Fruit fly (Drosophila melanogaster): ENCODE measurements around the gene CG6769.

CG6769 gene

dm6 chrX:17881138-17882121 lies 20.6 kb downstream of the CG6769 start (continued):
- no peak for TF ChIP-seq CG18476 (GFP tag; optimal IDR thresholded peaks at IDR 0.05)
- peak; percentile 16 for TF ChIP-seq Bteb2 (GFP tag; optimal IDR thresholded peaks at IDR 0.05)
- no peak for TF ChIP-seq peb (GFP tag; IDR thresholded peaks at IDR 0.05)
- peak; percentile 59 for TF ChIP-seq dmrt99B (tag; optimal IDR thresholded peaks at IDR 0.05)
- TF ChIP-seq CG10147 (GFP tag; optimal IDR thresholded peaks at IDR 0.05): no peak
- TF ChIP-seq CG7963 (GFP tag; IDR thresholded peaks at IDR 0.05; ENCODE audit: partially characterized antibody): no peak
- TF ChIP-seq Usf (GFP tag; optimal IDR thresholded peaks at IDR 0.05): peak; percentile 63
- TF ChIP-seq da (GFP tag; optimal IDR thresholded peaks at IDR 0.05): no peak
- TF ChIP-seq CkIIα-i1 (GFP tag; IDR thresholded peaks at IDR 0.05): no peak
- TF ChIP-seq CG4282 (GFP tag; optimal IDR thresholded peaks at IDR 0.05): no peak
- 0 out of 4 replicates have a peak, but pooled peaks have one; percentile 16 for TF ChIP-seq chinmo (GFP tag; IDR thresholded peaks at IDR 0.05; ENCODE audit: partially characterized antibody)
- TF ChIP-seq CG6654 (GFP tag; optimal IDR thresholded peaks at IDR 0.05): no peak
- TF ChIP-seq CG11504 (tag; optimal IDR thresholded peaks at IDR 0.05): peak; percentile 68
- TF ChIP-seq hbn (GFP tag; IDR thresholded peaks at IDR 0.05; ENCODE audit: partially characterized antibody): no peak
- TF ChIP-seq schlank (tag; optimal IDR thresholded peaks at IDR 0.05): peak; percentile 68
- TF ChIP-seq CG3726 (GFP tag; IDR thresholded peaks at IDR 0.05): no peak
- TF ChIP-seq nerfin-1 (tag; optimal IDR thresholded peaks at IDR 0.05): no peak
- no peak for TF ChIP-seq CG10321 (GFP tag; IDR thresholded peaks at IDR 0.05)
- no peak for TF ChIP-seq CG7745 (tag; optimal IDR thresholded peaks at IDR 0.05)
- TF ChIP-seq CG12299 (tag; optimal IDR thresholded peaks at IDR 0.05): no peak
- no peak for TF ChIP-seq twi (tag; optimal IDR thresholded peaks at IDR 0.05)
- TF ChIP-seq CG18619 (GFP tag; optimal IDR thresholded peaks at IDR 0.05): peak; percentile 16
- peak; percentile 31 for TF ChIP-seq lbe (GFP tag; optimal IDR thresholded peaks at IDR 0.05)
- TF ChIP-seq YL-1 (GFP tag; optimal IDR thresholded peaks at IDR 0.05): no peak
- peak; percentile 47 for TF ChIP-seq CG1647 (GFP tag; optimal IDR thresholded peaks at IDR 0.05)
- no peak for TF ChIP-seq CG32767 (GFP tag; IDR thresholded peaks at IDR 0.05)
- peak; percentile 44 for TF ChIP-seq tio (GFP tag; optimal IDR thresholded peaks at IDR 0.05)
- TF ChIP-seq CG14860 (GFP tag; IDR thresholded peaks at IDR 0.05; ENCODE audit: partially characterized antibody): no peak
- TF ChIP-seq chm (GFP tag; IDR thresholded peaks at IDR 0.05): 0 out of 2 replicates have a peak, but pooled peaks have one; percentile 13
- TF ChIP-seq CG14965 (GFP tag; optimal IDR thresholded peaks at IDR 0.05; ENCODE audit: borderline replicate concordance): no peak
- no peak for TF ChIP-seq CG8388 (GFP tag; optimal IDR thresholded peaks at IDR 0.05)
- no peak for TF ChIP-seq zen (tag; optimal IDR thresholded peaks at IDR 0.05)
- TF ChIP-seq dm (GFP tag; optimal IDR thresholded peaks at IDR 0.05): no peak
- no peak for TF ChIP-seq grn (GFP tag; optimal IDR thresholded peaks at IDR 0.05)
- peak in 1 of 2 experiments; percentile 15 for TF ChIP-seq chif (GFP tag; optimal IDR thresholded peaks at IDR 0.05)
- TF ChIP-seq Hr51 (GFP tag; optimal IDR thresholded peaks at IDR 0.05): peak; percentile 6 to 59
- TF ChIP-seq ap (GFP tag; IDR thresholded peaks at IDR 0.05): peak; percentile 40; the same call in 1 of the 2 replicates
- TF ChIP-seq dmrt11E (tag; optimal IDR thresholded peaks at IDR 0.05): no peak
- TF ChIP-seq Bgb (GFP tag; IDR thresholded peaks at IDR 0.05; ENCODE audit: partially characterized antibody): no peak
- no peak for TF ChIP-seq lola (GFP tag; optimal IDR thresholded peaks at IDR 0.05)
- TF ChIP-seq CG9215 (GFP tag; IDR thresholded peaks at IDR 0.05): peak; percentile 52
- peak; percentile 71 for TF ChIP-seq lmd (GFP tag; IDR thresholded peaks at IDR 0.05)
- no peak for TF ChIP-seq stwl (tag; optimal IDR thresholded peaks at IDR 0.05)
- TF ChIP-seq CG8089 (GFP tag; optimal IDR thresholded peaks at IDR 0.05): no peak
- TF ChIP-seq CG12942 (GFP tag; optimal IDR thresholded peaks at IDR 0.05): no peak
- TF ChIP-seq Sry-δ (GFP tag; optimal IDR thresholded peaks at IDR 0.05): no peak
- TF ChIP-seq trh (GFP tag; optimal IDR thresholded peaks at IDR 0.05): no peak

Measured in whole organism, embryonic.